Worm (Caenorhabditis elegans) whole organism, young adult: ENCODE data around the gene C53B7.3.

ENCODE experiments used
- B0336.3 ChIP-seq: fragments of 200-800 bp; sonication (Bioruptor generic); IDR thresholded peaks from 2 replicates; pipeline ENCODE4 v1.3.6; 2022; ENCODE audit warnings: missing genetic modification characterization, missing compliant biosample characterization
- F23B12.7 ChIP-seq: sonication (generic microtip); optimal IDR thresholded peaks from 2 replicates; lab custom pipeline; 2017; ENCODE audit warnings: missing genetic modification characterization, mild to moderate bottlenecking, missing compliant biosample characterization, antibody characterized with exemption, moderate library complexity; ENCODE audit not compliant: insufficient read depth
- F52B5.7 ChIP-seq: sonication (generic microtip); optimal IDR thresholded peaks from 2 replicates; lab custom pipeline; 2016; ENCODE audit warnings: mild to moderate bottlenecking, missing genetic modification characterization, missing compliant biosample characterization
- T07F8.4 ChIP-seq: sonication (generic microtip); optimal IDR thresholded peaks from 2 replicates; lab custom pipeline; 2016; ENCODE audit warnings: mild to moderate bottlenecking, missing genetic modification characterization, moderate library complexity, missing compliant biosample characterization
- T26A5.8 ChIP-seq: sonication (generic microtip); optimal IDR thresholded peaks from 2 replicates; lab custom pipeline; 2016; ENCODE audit warnings: missing genetic modification characterization, missing compliant biosample characterization
- Y53G8AR.9 ChIP-seq: fragments of 200-800 bp; sonication (Bioruptor generic); conservative IDR thresholded peaks from 2 replicates; pipeline ENCODE4 v1.3.6; 2022; ENCODE audit warnings: missing genetic modification reagents, missing genetic modification characterization, missing compliant biosample characterization
- Y67H2A.10 ChIP-seq: fragments of 200-800 bp; sonication (Bioruptor generic); conservative IDR thresholded peaks from 2 replicates; pipeline ENCODE4 v1.3.6; 2022; ENCODE audit warnings: missing genetic modification reagents, missing genetic modification characterization, missing compliant biosample characterization
- ZK185.1 ChIP-seq: sonication (generic microtip); optimal IDR thresholded peaks from 2 replicates; lab custom pipeline; 2016; ENCODE audit warnings: mild to moderate bottlenecking, missing genetic modification characterization, missing compliant biosample characterization; ENCODE audit not compliant: poor library complexity, severe bottlenecking
- akir-1 ChIP-seq: fragments of 200-800 bp; sonication (Bioruptor generic); optimal IDR thresholded peaks from 2 replicates; lab custom pipeline; 2018; ENCODE audit warnings: mild to moderate bottlenecking, missing genetic modification characterization, moderate library complexity, missing compliant biosample characterization
- aptf-3 ChIP-seq: fragments of 200-800 bp; sonication (Bioruptor generic); IDR thresholded peaks from 2 replicates; pipeline ENCODE4 v1.3.6; 2022; ENCODE audit warnings: missing genetic modification characterization, missing compliant biosample characterization
- atf-7 ChIP-seq: sonication (generic microtip); optimal IDR thresholded peaks from 2 replicates; lab custom pipeline; 2017; ENCODE audit warnings: mild to moderate bottlenecking, missing genetic modification characterization, missing compliant biosample characterization
- attf-5 ChIP-seq: fragments of 200-800 bp; sonication (Bioruptor generic); optimal IDR thresholded peaks from 2 replicates; lab custom pipeline; 2018; ENCODE audit warnings: mild to moderate bottlenecking, missing genetic modification characterization, missing compliant biosample characterization
- ccch-3 ChIP-seq: fragments of 200-800 bp; sonication (Bioruptor generic); optimal IDR thresholded peaks from 2 replicates; lab custom pipeline; 2018; ENCODE audit warnings: mild to moderate bottlenecking, missing genetic modification characterization, missing compliant biosample characterization
- cebp-1 ChIP-seq, 2 experiments: fragments of 200-800 bp in 1 of 2; sonication (Bioruptor generic) in 1 of 2; sonication (generic microtip) in 1 of 2; IDR thresholded peaks in 1 of 2; optimal IDR thresholded peaks in 1 of 2; 2 replicates each; pipeline versions ENCODE4 v1.3.6 to Lab custom; 2017 to 2022; ENCODE audit warnings: missing compliant biosample characterization in 2 of 2, missing genetic modification characterization in 2 of 2, mild to moderate bottlenecking in 1 of 2, missing genetic modification reagents in 1 of 2, moderate library complexity in 1 of 2
- cebp-2 ChIP-seq: fragments of 200-800 bp; sonication (Bioruptor generic); IDR thresholded peaks from 2 replicates; pipeline ENCODE4 v1.3.6; 2022; ENCODE audit warnings: missing genetic modification characterization, missing compliant biosample characterization
- ceh-40 ChIP-seq: fragments of 200-800 bp; sonication (Bioruptor generic); IDR thresholded peaks from 2 replicates; pipeline ENCODE4 v1.3.6; 2022; ENCODE audit warnings: missing genetic modification characterization, missing compliant biosample characterization
- ceh-91 ChIP-seq: fragments of 200-800 bp; sonication (Bioruptor generic); IDR thresholded peaks from 2 replicates; pipeline ENCODE4 v1.3.6; 2022; ENCODE audit warnings: missing genetic modification reagents, missing genetic modification characterization, missing compliant biosample characterization
- dox-1 ChIP-seq: fragments of 200-800 bp; sonication (Bioruptor generic); IDR thresholded peaks from 2 replicates; pipeline ENCODE4 v1.3.6; 2022; ENCODE audit warnings: missing genetic modification reagents, missing genetic modification characterization, missing compliant biosample characterization
- dpl-1 ChIP-seq: fragments of 150-350 bp; optimal IDR thresholded peaks from 2 replicates; lab custom pipeline; 2014; ENCODE audit warnings: missing biosample characterization, missing genetic modification reagents, missing genetic modification characterization
- egrh-3 ChIP-seq: fragments of 200-800 bp; sonication (Bioruptor generic); IDR thresholded peaks from 2 replicates; pipeline ENCODE4 v1.3.6; 2022; ENCODE audit warnings: missing genetic modification reagents, missing genetic modification characterization, missing compliant biosample characterization
- ets-4 ChIP-seq: fragments of 200-800 bp; sonication (Bioruptor generic); optimal IDR thresholded peaks from 2 replicates; lab custom pipeline; 2018; ENCODE audit warnings: mild to moderate bottlenecking, missing genetic modification characterization, missing compliant biosample characterization
- hmg-1.2 ChIP-seq: fragments of 200-800 bp; sonication (Bioruptor generic); IDR thresholded peaks from 2 replicates; pipeline ENCODE4 v1.3.6; 2022; ENCODE audit warnings: missing genetic modification reagents, missing genetic modification characterization, missing compliant biosample characterization
- let-607 ChIP-seq, 2 experiments: fragments of 200-800 bp in 1 of 2; sonication (Bioruptor generic) in 1 of 2; sonication (generic microtip) in 1 of 2; optimal IDR thresholded peaks; 2 replicates each; lab custom pipeline; 2016 to 2018; ENCODE audit warnings: mild to moderate bottlenecking in 2 of 2, missing compliant biosample characterization in 2 of 2, missing genetic modification characterization in 2 of 2, moderate library complexity in 2 of 2, missing genotype in 1 of 2
- lin-40 ChIP-seq: sonication (generic microtip); optimal IDR thresholded peaks from 2 replicates; lab custom pipeline; 2016; ENCODE audit warnings: missing genetic modification characterization, mild to moderate bottlenecking, missing compliant biosample characterization, missing genotype, missing genetic modification reagents
- lir-1 ChIP-seq: fragments of 200-800 bp; sonication (Bioruptor generic); conservative IDR thresholded peaks from 2 replicates; pipeline ENCODE4 v1.3.6; 2022; ENCODE audit warnings: missing genetic modification reagents, missing genetic modification characterization, missing compliant biosample characterization
- lsl-1 ChIP-seq: fragments of 200-800 bp; sonication (Bioruptor generic); optimal IDR thresholded peaks from 2 replicates; lab custom pipeline; 2018; ENCODE audit warnings: mild to moderate bottlenecking, missing genetic modification characterization, moderate library complexity, missing compliant biosample characterization
- lsy-27 ChIP-seq: sonication (generic microtip); optimal IDR thresholded peaks from 2 replicates; lab custom pipeline; 2017; ENCODE audit warnings: missing genetic modification characterization, mild to moderate bottlenecking, missing compliant biosample characterization, antibody characterized with exemption, missing genotype, borderline replicate concordance; ENCODE audit not compliant: insufficient read depth
- madf-10 ChIP-seq: sonication (generic microtip); optimal IDR thresholded peaks from 2 replicates; lab custom pipeline; 2016; ENCODE audit warnings: mild to moderate bottlenecking, missing genetic modification characterization, missing compliant biosample characterization
- madf-3 ChIP-seq: fragments of 200-800 bp; sonication (Bioruptor generic); IDR thresholded peaks from 2 replicates; pipeline ENCODE4 v1.3.6; 2022; ENCODE audit warnings: missing genetic modification reagents, missing genetic modification characterization, missing compliant biosample characterization
- mcd-1 ChIP-seq: fragments of 200-800 bp; sonication (Bioruptor generic); IDR thresholded peaks from 2 replicates; pipeline ENCODE4 v1.3.6; 2022; ENCODE audit warnings: missing genetic modification reagents, missing genetic modification characterization, missing compliant biosample characterization
- nfya-2 ChIP-seq: fragments of 200-800 bp; sonication (Bioruptor generic); IDR thresholded peaks from 2 replicates; pipeline ENCODE4 v1.3.6; 2022; ENCODE audit warnings: missing genetic modification reagents, missing genetic modification characterization, missing compliant biosample characterization
- nhr-179 ChIP-seq: sonication (generic microtip); optimal IDR thresholded peaks from 2 replicates; lab custom pipeline; 2016; ENCODE audit warnings: mild to moderate bottlenecking, missing genetic modification characterization, missing compliant biosample characterization
- nhr-80 ChIP-seq: sonication (generic microtip); optimal IDR thresholded peaks from 2 replicates; lab custom pipeline; 2016; ENCODE audit warnings: missing genetic modification characterization, missing compliant biosample characterization
- rec-8 ChIP-seq, 2 experiments: sonication (generic microtip); optimal IDR thresholded peaks; 2 replicates each; lab custom pipeline; 2016; ENCODE audit warnings: mild to moderate bottlenecking in 2 of 2, missing genetic modification characterization in 2 of 2, missing genetic modification reagents in 2 of 2, missing genotype in 2 of 2, missing biosample characterization in 1 of 2, missing compliant biosample characterization in 1 of 2, moderate library complexity in 1 of 2
- snpc-4 ChIP-seq, 5 experiments: fragments of 150-350 bp in 1 of 5; sonication (generic microtip) in 4 of 5; optimal IDR thresholded peaks; 2 replicates each; lab custom pipeline; 2014 to 2018; ENCODE audit warnings: missing genetic modification characterization in 5 of 5, missing biosample characterization in 3 of 5, antibody characterized with exemption in 2 of 5, mild to moderate bottlenecking in 2 of 5, missing compliant biosample characterization in 2 of 5, missing genotype in 2 of 5, moderate library complexity in 2 of 5, missing genetic modification reagents in 1 of 5
- sptf-2 ChIP-seq: fragments of 200-800 bp; sonication (Bioruptor generic); optimal IDR thresholded peaks from 2 replicates; lab custom pipeline; 2018; ENCODE audit warnings: mild to moderate bottlenecking, missing genetic modification characterization, missing compliant biosample characterization
- tbp1 ChIP-seq: fragments of 200-800 bp; sonication (Bioruptor generic); optimal IDR thresholded peaks from 2 replicates; lab custom pipeline; 2018; ENCODE audit warnings: mild to moderate bottlenecking, missing genetic modification characterization, missing compliant biosample characterization
- tlf-1 ChIP-seq: fragments of 200-800 bp; sonication (Bioruptor generic); optimal IDR thresholded peaks from 2 replicates; lab custom pipeline; 2018; ENCODE audit warnings: mild to moderate bottlenecking, missing genetic modification characterization, missing compliant biosample characterization
- unc-62 ChIP-seq: fragments of 150-350 bp; optimal IDR thresholded peaks from 2 replicates; lab custom pipeline; 2014; ENCODE audit warnings: missing biosample characterization, missing genetic modification reagents, missing genetic modification characterization
- ztf-26 ChIP-seq: sonication (generic microtip); optimal IDR thresholded peaks from 2 replicates; lab custom pipeline; 2017; ENCODE audit warnings: missing genetic modification characterization, missing compliant biosample characterization
- ztf-6 ChIP-seq: fragments of 200-800 bp; sonication (Bioruptor generic); IDR thresholded peaks from 2 replicates; pipeline ENCODE4 v1.3.6; 2022; ENCODE audit warnings: missing genetic modification reagents, missing genetic modification characterization, missing compliant biosample characterization

C53B7.3 gene

DNA sequence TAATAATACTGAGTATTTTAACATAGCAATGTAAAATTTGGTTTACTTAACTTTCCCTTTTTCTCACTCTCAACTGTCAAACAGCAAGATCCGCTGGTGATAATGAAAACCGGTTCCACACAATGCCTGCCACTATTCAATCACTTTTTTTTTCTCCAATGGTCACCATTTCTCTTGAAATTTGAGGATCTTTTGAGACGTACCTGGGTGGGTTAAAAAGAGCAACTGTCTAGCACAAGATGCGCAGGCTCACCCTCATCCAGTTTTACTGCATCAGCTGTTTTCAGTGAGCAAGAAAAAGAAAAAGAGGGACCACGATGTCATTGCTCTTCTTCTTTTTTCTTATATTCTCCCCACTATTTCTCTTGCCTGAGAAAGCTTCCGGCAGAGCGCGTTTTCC, 36.3 kb upstream of the C53B7.3 start:
- TF ChIP-seq lsl-1 (no peak), ccch-3 (GFP tag; lab: Kevin White, UChicago) (no peak), egrh-3 (GFP tag; lab: Robert Waterston, UW) (no peak), ceh-40 (GFP tag; lab: Robert Waterston, UW) (no peak), madf-3 (GFP tag; lab: Robert Waterston, UW) (no peak), Y67H2A.10 (GFP tag; lab: Robert Waterston, UW) (no peak), tlf-1 (GFP tag; lab: Kevin White, UChicago) (no peak), akir-1 (GFP tag; lab: Kevin White, UChicago) (no peak), ceh-91 (GFP tag; lab: Robert Waterston, UW) (no peak), cebp-2 (GFP tag; lab: Robert Waterston, UW) (no peak), Y53G8AR.9 (GFP tag; lab: Robert Waterston, UW) (no peak), F52B5.7 (tag; lab: Kevin White, UChicago) (no peak), ztf-6 (no peak), attf-5 (GFP tag; lab: Kevin White, UChicago) (no peak), nfya-2 (no peak), T07F8.4 (no peak), aptf-3 (GFP tag; lab: Robert Waterston, UW) (no peak), T26A5.8 (no peak), sptf-2 (no peak)

DNA sequence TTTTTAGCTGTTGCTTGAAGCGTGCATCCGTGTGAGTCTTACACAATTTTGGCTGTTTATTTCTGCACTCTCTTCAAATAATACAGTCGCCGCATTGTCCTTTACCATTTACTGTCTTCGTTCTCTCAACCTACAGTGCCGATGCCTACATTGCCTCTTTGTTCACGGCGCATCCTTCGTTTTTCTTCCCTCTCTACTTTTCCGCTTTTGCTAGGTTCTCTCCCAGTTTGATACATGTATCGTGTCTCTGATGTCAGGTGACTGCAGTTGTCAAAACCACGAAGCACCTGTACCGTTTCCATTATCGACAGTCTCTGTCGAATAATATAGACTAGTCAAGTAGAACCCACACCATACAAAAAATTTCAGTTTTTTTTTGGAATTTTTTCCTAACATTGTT, 35.9 kb upstream of the C53B7.3 start:
- TF ChIP-seq nhr-179 (tag; lab: Kevin White, UChicago) (no peak), dpl-1 (GFP tag; lab: Kevin White, UChicago) (no peak), unc-62 (GFP tag; lab: Kevin White, UChicago) (no peak), lsy-27 (no peak), lin-40 (tag; lab: Kevin White, UChicago) (peak; percentile 62), mcd-1 (GFP tag; lab: Robert Waterston, UW) (peak; percentile 32; the same call in 1 of the 2 replicates), cebp-1 (GFP tag; IDR thresholded peaks at IDR 0.05; lab: Robert Waterston, UW) (no peak), cebp-1 (tag; optimal IDR thresholded peaks at IDR 0.05; lab: Kevin White, UChicago) (peak; percentile 54), F23B12.7 (peak; percentile 37), tbp1 (GFP tag; lab: Kevin White, UChicago) (no peak), let-607 (tag; optimal IDR thresholded peaks at IDR 0.05; lab: Kevin White, UChicago) (peak; percentile 66), madf-3 (GFP tag; lab: Robert Waterston, UW) (0 out of 2 replicates have a peak, but pooled peaks have one; percentile 41), hmg-1.2 (GFP tag; lab: Robert Waterston, UW) (peak; percentile 31; the same call in 1 of the 2 replicates), attf-5 (GFP tag; lab: Kevin White, UChicago) (peak; percentile 49), dox-1 (GFP tag; lab: Robert Waterston, UW) (peak; percentile 55), ets-4 (GFP tag; lab: Kevin White, UChicago) (peak; percentile 7), ZK185.1 (tag; lab: Kevin White, UChicago) (peak; percentile 15), ztf-26 (peak; percentile 27), nhr-80 (peak; percentile 89), rec-8 (tag; optimal IDR thresholded peaks at IDR 0.05; lab: Kevin White, UChicago) (no peak), lir-1 (GFP tag; lab: Robert Waterston, UW) (peak; percentile 29; the same call in 1 of the 2 replicates), madf-10 (tag; lab: Kevin White, UChicago) (no peak), snpc-4 (GFP tag; optimal IDR thresholded peaks at IDR 0.05; lab: Kevin White, UChicago) (no peak), snpc-4 (tag; optimal IDR thresholded peaks at IDR 0.05; lab: Kevin White, UChicago) (no peak), atf-7 (tag; lab: Kevin White, UChicago) (peak; percentile 11), B0336.3 (peak; percentile 42; the same call in 1 of the 2 replicates)
